Worm (Caenorhabditis elegans) whole organism, young adult: Measurements from ENCODE around the gene math-26.

Source experiments
- F55B11.4 ChIP-seq: sonication (generic microtip); optimal IDR thresholded peaks from 2 replicates; lab custom pipeline; 2016; ENCODE audit warnings: missing compliant biosample characterization, missing genetic modification characterization, borderline replicate concordance; ENCODE audit not compliant: insufficient read depth
- nfya-1 ChIP-seq: sonication (generic microtip); optimal IDR thresholded peaks from 2 replicates; lab custom pipeline; 2017; ENCODE audit warnings: antibody characterized with exemption, missing compliant biosample characterization, missing genetic modification characterization, borderline replicate concordance; ENCODE audit not compliant: insufficient read depth
- nfyb-1 ChIP-seq: fragments of 200-800 bp; sonication (Bioruptor generic); IDR thresholded peaks from 2 replicates; pipeline ENCODE4 v1.3.6; 2022; ENCODE audit warnings: missing genetic modification reagents, missing genetic modification characterization, missing compliant biosample characterization
- snpc-4 ChIP-seq, 5 experiments: fragments of 150-350 bp in 1 of 5; sonication (generic microtip) in 4 of 5; optimal IDR thresholded peaks; 2 replicates each; lab custom pipeline; 2014 to 2018; ENCODE audit warnings: missing genetic modification characterization in 5 of 5, missing biosample characterization in 3 of 5, antibody characterized with exemption in 2 of 5, mild to moderate bottlenecking in 2 of 5, missing compliant biosample characterization in 2 of 5, missing genotype in 2 of 5, moderate library complexity in 2 of 5, missing genetic modification reagents in 1 of 5

- TF ChIP-seq nfyb-1 (GFP tag; lab: Robert Waterston, UW), result no peak
- TF ChIP-seq F55B11.4 (tag; lab: Kevin White, UChicago), result no peak
- no peak for TF ChIP-seq snpc-4 (GFP tag; optimal IDR thresholded peaks at IDR 0.05; lab: Kevin White, UChicago)
- no peak for TF ChIP-seq snpc-4 (tag; optimal IDR thresholded peaks at IDR 0.05; lab: Kevin White, UChicago)
- no peak for TF ChIP-seq nfya-1 (tag; lab: Kevin White, UChicago)
These were observed 36.3 kb upstream of the math-26 start for ce11 chrII:1735145-1735544.
